Worm (Caenorhabditis elegans): ENCODE measurements around the gene H39E20.1.

H39E20.1 gene

ce11 chrX:1420524-1420923 lies 23.1 kb upstream of the H39E20.1 start:
- no peak for TF ChIP-seq zip-8 (tag; optimal IDR thresholded peaks at IDR 0.05)
- TF ChIP-seq ham-2 (GFP tag; optimal IDR thresholded peaks at IDR 0.05): no peak
- TF ChIP-seq ceh-39 (tag; optimal IDR thresholded peaks at IDR 0.05): no peak
- no peak for TF ChIP-seq nhr-12 (tag; optimal IDR thresholded peaks at IDR 0.05)
- no peak for TF ChIP-seq pha-4 (tag; optimal IDR thresholded peaks at IDR 0.05)
- TF ChIP-seq elt-3 (tag; optimal IDR thresholded peaks at IDR 0.05): no peak
- no peak for TF ChIP-seq sem-2 (GFP tag; optimal IDR thresholded peaks at IDR 0.05)
- TF ChIP-seq ces-1 (GFP tag; optimal IDR thresholded peaks at IDR 0.05): no peak
- no peak for TF ChIP-seq cnd-1 (tag; optimal IDR thresholded peaks at IDR 0.05)
- no peak for TF ChIP-seq unc-120 (tag; optimal IDR thresholded peaks at IDR 0.05; ENCODE audit: poor library complexity, severe bottlenecking)

DNA sequence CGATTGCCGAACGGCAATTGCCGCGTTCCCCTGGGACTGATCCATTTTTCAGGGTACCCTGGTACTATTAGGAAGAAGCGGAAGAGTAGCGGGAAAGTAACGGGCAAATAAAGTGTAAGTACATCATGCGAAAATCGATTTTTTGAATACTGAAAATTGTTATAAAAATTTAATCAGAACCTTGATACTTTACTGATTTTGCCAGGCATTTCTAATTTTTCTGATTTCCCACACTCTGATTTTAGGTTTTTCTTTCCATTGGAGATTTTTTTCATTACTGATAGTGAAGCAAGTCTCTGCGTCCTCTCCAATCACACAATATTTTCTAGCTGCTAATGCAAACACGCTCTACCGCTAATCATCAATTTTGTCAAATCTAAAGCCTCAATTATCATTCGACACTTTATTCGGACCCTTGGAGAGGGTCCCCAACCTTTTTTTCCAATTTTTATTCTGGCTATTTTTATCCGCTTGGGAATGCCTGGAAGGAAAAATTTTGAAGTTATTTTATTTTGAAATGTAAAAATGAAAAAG lies 21.8 kb upstream of the H39E20.1 start, which contains the start of gene F19G12.9:
TSS of gene F19G12.9 (plus strand) at position 51 of the 534 bp plus-strand sequence.
- no peak for TF ChIP-seq unc-62 (GFP tag; optimal IDR thresholded peaks at IDR 0.05)
- TF ChIP-seq unc-39 (tag; optimal IDR thresholded peaks at IDR 0.05): no peak
- TF ChIP-seq ztf-11 (tag; optimal IDR thresholded peaks at IDR 0.05): no peak
- no peak for TF ChIP-seq flh-1 (GFP tag; optimal IDR thresholded peaks at IDR 0.05)
- TF ChIP-seq lin-32 (GFP tag; optimal IDR thresholded peaks at IDR 0.05): no peak
- TF ChIP-seq bed-3 (GFP tag; optimal IDR thresholded peaks at IDR 0.05): no peak
- TF ChIP-seq nhr-2 (tag; optimal IDR thresholded peaks at IDR 0.05): no peak
- TF ChIP-seq tbx-8 (GFP tag; optimal IDR thresholded peaks at IDR 0.05): no peak
- no peak for TF ChIP-seq hlh-1 (tag; optimal IDR thresholded peaks at IDR 0.05)
- TF ChIP-seq sem-2 (GFP tag; optimal IDR thresholded peaks at IDR 0.05): no peak
- no peak for TF ChIP-seq ceh-83 (GFP tag; optimal IDR thresholded peaks at IDR 0.05)
- TF ChIP-seq pha-4 (tag; optimal IDR thresholded peaks at IDR 0.05): no peak
- TF ChIP-seq mls-2 (tag; optimal IDR thresholded peaks at IDR 0.05): no peak
- TF ChIP-seq snpc-4 (tag; optimal IDR thresholded peaks at IDR 0.05): no peak
- TF ChIP-seq elt-1 (tag; optimal IDR thresholded peaks at IDR 0.05; ENCODE audit: borderline replicate concordance, insufficient read depth): no peak

ce11 chrX:1416776-1417354 lies 19.4 kb upstream of the H39E20.1 start, which contains the start of the genes F19G12.4 and F19G12.8:
Gene F19G12.4 (plus strand): TSS chrX:1417304.
Gene F19G12.8 (plus strand): TSS chrX:1417320.
- TF ChIP-seq nhr-12 (tag; optimal IDR thresholded peaks at IDR 0.05) (no peak), ztf-11 (tag; optimal IDR thresholded peaks at IDR 0.05) (no peak), flh-1 (GFP tag; optimal IDR thresholded peaks at IDR 0.05) (no peak), nhr-237 (tag; optimal IDR thresholded peaks at IDR 0.05) (no peak), mep-1 (tag; optimal IDR thresholded peaks at IDR 0.05) (no peak), sem-2 (GFP tag; optimal IDR thresholded peaks at IDR 0.05) (no peak), lin-32 (GFP tag; optimal IDR thresholded peaks at IDR 0.05) (no peak)

DNA sequence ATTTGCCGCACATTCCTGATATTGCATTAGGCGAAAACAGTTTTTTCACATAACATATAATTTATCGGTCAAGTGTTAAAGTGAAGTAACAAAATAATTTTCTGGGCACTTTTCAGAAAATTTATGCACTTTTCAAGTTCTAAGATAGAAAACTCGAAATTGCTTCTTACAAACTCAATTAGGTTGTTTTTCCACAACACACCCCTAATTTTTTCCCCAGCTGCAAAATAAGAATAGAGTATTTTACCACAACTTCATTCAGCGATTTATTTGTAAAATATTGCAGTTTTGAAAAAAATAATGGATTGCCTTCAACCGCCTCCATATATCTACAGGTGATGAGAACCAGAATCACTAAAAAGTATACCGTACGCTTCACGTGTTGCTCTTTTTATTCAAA lies 15.4 kb upstream of the H39E20.1 start, which contains the start of gene srh-19:
TSS of gene srh-19 (plus strand) at position 301 of the 400 bp plus-strand sequence.
- TF ChIP-seq nhr-237 (tag; optimal IDR thresholded peaks at IDR 0.05) (no peak), ceh-83 (GFP tag; optimal IDR thresholded peaks at IDR 0.05) (no peak), mls-2 (tag; optimal IDR thresholded peaks at IDR 0.05) (no peak)

DNA sequence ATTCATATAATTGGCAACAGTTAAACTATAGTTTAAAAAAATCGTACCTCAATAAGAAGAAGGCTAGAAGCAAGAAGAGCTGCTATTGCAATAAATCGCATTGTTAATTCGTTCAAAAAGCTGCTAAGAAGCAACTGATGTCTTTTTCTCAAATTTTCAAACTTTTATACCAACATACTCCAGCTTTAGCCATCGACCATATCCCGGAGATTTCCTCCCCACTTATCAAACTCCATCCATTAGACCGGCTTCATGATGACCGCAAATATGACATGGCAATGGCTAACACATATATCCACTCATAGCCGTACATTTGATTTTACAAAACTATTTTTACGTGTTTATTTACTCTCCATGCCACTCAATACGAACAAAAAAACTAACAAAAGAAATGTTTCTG lies 13.1 kb upstream of the H39E20.1 start, which contains the start of gene abu-2:
TSS of gene abu-2 (minus strand) at position 101 of the 400 bp plus-strand sequence.
- TF ChIP-seq ztf-11 (tag; optimal IDR thresholded peaks at IDR 0.05): no peak
- no peak for TF ChIP-seq sem-2 (GFP tag; optimal IDR thresholded peaks at IDR 0.05)
- no peak for TF ChIP-seq zip-8 (tag; optimal IDR thresholded peaks at IDR 0.05)
- no peak for TF ChIP-seq unc-62 (GFP tag; optimal IDR thresholded peaks at IDR 0.05)
- TF ChIP-seq nhr-237 (tag; optimal IDR thresholded peaks at IDR 0.05): no peak
- no peak for TF ChIP-seq pha-4 (tag; optimal IDR thresholded peaks at IDR 0.05)
- TF ChIP-seq mep-1 (tag; optimal IDR thresholded peaks at IDR 0.05): no peak
- TF ChIP-seq nhr-76 (tag; optimal IDR thresholded peaks at IDR 0.05): no peak
- TF ChIP-seq M03D4.4 (tag; optimal IDR thresholded peaks at IDR 0.05): no peak
- TF ChIP-seq cnd-1 (tag; optimal IDR thresholded peaks at IDR 0.05): no peak
- TF ChIP-seq ceh-83 (GFP tag; optimal IDR thresholded peaks at IDR 0.05): no peak

ce11 chrX:1409224-1409623 lies 11.8 kb upstream of the H39E20.1 start:
- no peak for TF ChIP-seq ham-2 (GFP tag; optimal IDR thresholded peaks at IDR 0.05)
- no peak for TF ChIP-seq ces-1 (GFP tag; optimal IDR thresholded peaks at IDR 0.05)
